Worm (Caenorhabditis elegans) whole organism, young adult: ENCODE measurements around the gene cyp-31A5.

Experiments
- C06A6.2 ChIP-seq: fragments of 200-800 bp; sonication (Bioruptor generic); conservative IDR thresholded peaks from 2 replicates; pipeline ENCODE4 v1.3.6; 2022; ENCODE audit warnings: missing genetic modification characterization, missing compliant biosample characterization
- F10E7.11 ChIP-seq: sonication (generic microtip); optimal IDR thresholded peaks from 2 replicates; lab custom pipeline; 2017; ENCODE audit warnings: mild to moderate bottlenecking, missing genetic modification characterization, moderate library complexity, missing compliant biosample characterization
- F22D6.2 ChIP-seq: sonication (generic microtip); optimal IDR thresholded peaks from 2 replicates; lab custom pipeline; 2016; ENCODE audit warnings: mild to moderate bottlenecking, missing genetic modification characterization, missing compliant biosample characterization
- F23B12.7 ChIP-seq: sonication (generic microtip); optimal IDR thresholded peaks from 2 replicates; lab custom pipeline; 2017; ENCODE audit warnings: missing genetic modification characterization, mild to moderate bottlenecking, missing compliant biosample characterization, antibody characterized with exemption, moderate library complexity; ENCODE audit not compliant: insufficient read depth
- F57C9.4 ChIP-seq: sonication (generic microtip); optimal IDR thresholded peaks from 2 replicates; lab custom pipeline; 2017; ENCODE audit warnings: mild to moderate bottlenecking, missing genetic modification characterization, missing compliant biosample characterization
- K11D2.4 ChIP-seq: fragments of 200-800 bp; sonication (Bioruptor generic); IDR thresholded peaks from 2 replicates; pipeline ENCODE4 v1.3.6; 2022; ENCODE audit warnings: missing genetic modification reagents, missing genetic modification characterization, missing compliant biosample characterization
- K12H6.12 ChIP-seq: fragments of 200-800 bp; sonication (Bioruptor generic); optimal IDR thresholded peaks from 2 replicates; lab custom pipeline; 2018; ENCODE audit warnings: mild to moderate bottlenecking, missing genetic modification characterization, missing compliant biosample characterization
- T07F8.4 ChIP-seq: sonication (generic microtip); optimal IDR thresholded peaks from 2 replicates; lab custom pipeline; 2016; ENCODE audit warnings: mild to moderate bottlenecking, missing genetic modification characterization, moderate library complexity, missing compliant biosample characterization
- Y79H2A.3 ChIP-seq: fragments of 200-800 bp; sonication (Bioruptor generic); conservative IDR thresholded peaks from 2 replicates; pipeline ENCODE4 v1.3.6; 2022; ENCODE audit warnings: missing genetic modification reagents, missing genetic modification characterization, missing compliant biosample characterization
- atf-7 ChIP-seq: sonication (generic microtip); optimal IDR thresholded peaks from 2 replicates; lab custom pipeline; 2017; ENCODE audit warnings: mild to moderate bottlenecking, missing genetic modification characterization, missing compliant biosample characterization
- bed-1 ChIP-seq: fragments of 200-800 bp; sonication (Bioruptor generic); IDR thresholded peaks from 2 replicates; pipeline ENCODE4 v1.3.6; 2022; ENCODE audit warnings: missing genetic modification reagents, missing genetic modification characterization, missing compliant biosample characterization
- ccch-3 ChIP-seq: fragments of 200-800 bp; sonication (Bioruptor generic); optimal IDR thresholded peaks from 2 replicates; lab custom pipeline; 2018; ENCODE audit warnings: mild to moderate bottlenecking, missing genetic modification characterization, missing compliant biosample characterization
- cebp-1 ChIP-seq, 2 experiments: fragments of 200-800 bp in 1 of 2; sonication (Bioruptor generic) in 1 of 2; sonication (generic microtip) in 1 of 2; IDR thresholded peaks in 1 of 2; optimal IDR thresholded peaks in 1 of 2; 2 replicates each; pipeline versions ENCODE4 v1.3.6 to Lab custom; 2017 to 2022; ENCODE audit warnings: missing compliant biosample characterization in 2 of 2, missing genetic modification characterization in 2 of 2, mild to moderate bottlenecking in 1 of 2, missing genetic modification reagents in 1 of 2, moderate library complexity in 1 of 2
- ceh-100 ChIP-seq: fragments of 200-800 bp; sonication (Bioruptor generic); IDR thresholded peaks from 2 replicates; pipeline ENCODE4 v1.3.6; 2022; ENCODE audit warnings: missing genetic modification reagents, missing genetic modification characterization, missing compliant biosample characterization
- ceh-27 ChIP-seq: fragments of 200-800 bp; sonication (Bioruptor generic); optimal IDR thresholded peaks from 2 replicates; lab custom pipeline; 2018; ENCODE audit warnings: mild to moderate bottlenecking, missing genetic modification characterization, moderate library complexity, missing compliant biosample characterization
- ceh-58 ChIP-seq: fragments of 200-800 bp; sonication (Bioruptor generic); IDR thresholded peaks from 2 replicates; pipeline ENCODE4 v1.3.6; 2022; ENCODE audit warnings: missing genetic modification characterization, missing compliant biosample characterization
- ceh-79 ChIP-seq: sonication (generic microtip); optimal IDR thresholded peaks from 2 replicates; lab custom pipeline; 2017; ENCODE audit warnings: mild to moderate bottlenecking, missing genetic modification characterization, missing compliant biosample characterization
- chd-7 ChIP-seq: sonication (generic microtip); optimal IDR thresholded peaks from 2 replicates; lab custom pipeline; 2016; ENCODE audit warnings: mild to moderate bottlenecking, missing genetic modification characterization, moderate library complexity, missing compliant biosample characterization
- egl-44 ChIP-seq: fragments of 200-800 bp; sonication (Bioruptor generic); IDR thresholded peaks from 2 replicates; pipeline ENCODE4 v1.3.6; 2022; ENCODE audit warnings: missing genetic modification reagents, missing genetic modification characterization, missing compliant biosample characterization
- gei-17 ChIP-seq: fragments of 200-800 bp; sonication (Bioruptor generic); optimal IDR thresholded peaks from 2 replicates; lab custom pipeline; 2018; ENCODE audit warnings: mild to moderate bottlenecking, missing genetic modification characterization, missing compliant biosample characterization
- hlh-12 ChIP-seq: sonication (generic microtip); optimal IDR thresholded peaks from 2 replicates; lab custom pipeline; 2016; ENCODE audit warnings: missing genetic modification characterization, missing compliant biosample characterization
- hlh-26 ChIP-seq: fragments of 200-800 bp; sonication (Bioruptor generic); conservative IDR thresholded peaks from 2 replicates; pipeline ENCODE4 v1.3.6; 2022; ENCODE audit warnings: missing genetic modification reagents, missing genetic modification characterization, missing compliant biosample characterization
- hmg-1.2 ChIP-seq: fragments of 200-800 bp; sonication (Bioruptor generic); IDR thresholded peaks from 2 replicates; pipeline ENCODE4 v1.3.6; 2022; ENCODE audit warnings: missing genetic modification reagents, missing genetic modification characterization, missing compliant biosample characterization
- lin-26 ChIP-seq: fragments of 200-800 bp; sonication (Bioruptor generic); IDR thresholded peaks from 2 replicates; pipeline ENCODE4 v1.3.6; 2022; ENCODE audit warnings: missing genetic modification reagents, missing genetic modification characterization, missing compliant biosample characterization
- lin-35 ChIP-seq, 3 experiments: fragments of 150-350 bp in 2 of 3; sonication (generic microtip) in 1 of 3; optimal IDR thresholded peaks; 2 replicates each; lab custom pipeline; 2014 to 2018; ENCODE audit warnings: missing biosample characterization in 3 of 3, missing genetic modification characterization in 3 of 3, missing genetic modification reagents in 3 of 3
- lin-40 ChIP-seq: sonication (generic microtip); optimal IDR thresholded peaks from 2 replicates; lab custom pipeline; 2016; ENCODE audit warnings: missing genetic modification characterization, mild to moderate bottlenecking, missing compliant biosample characterization, missing genotype, missing genetic modification reagents
- lin-54 ChIP-seq: fragments of 200-800 bp; sonication (Bioruptor generic); optimal IDR thresholded peaks from 2 replicates; lab custom pipeline; 2018; ENCODE audit warnings: mild to moderate bottlenecking, missing genetic modification characterization, missing compliant biosample characterization
- lsy-27 ChIP-seq: sonication (generic microtip); optimal IDR thresholded peaks from 2 replicates; lab custom pipeline; 2017; ENCODE audit warnings: missing genetic modification characterization, mild to moderate bottlenecking, missing compliant biosample characterization, antibody characterized with exemption, missing genotype, borderline replicate concordance; ENCODE audit not compliant: insufficient read depth
- madf-10 ChIP-seq: sonication (generic microtip); optimal IDR thresholded peaks from 2 replicates; lab custom pipeline; 2016; ENCODE audit warnings: mild to moderate bottlenecking, missing genetic modification characterization, missing compliant biosample characterization
- madf-3 ChIP-seq: fragments of 200-800 bp; sonication (Bioruptor generic); IDR thresholded peaks from 2 replicates; pipeline ENCODE4 v1.3.6; 2022; ENCODE audit warnings: missing genetic modification reagents, missing genetic modification characterization, missing compliant biosample characterization
- madf-6 ChIP-seq: fragments of 200-800 bp; sonication (Bioruptor generic); IDR thresholded peaks from 2 replicates; pipeline ENCODE4 v1.3.6; 2022; ENCODE audit warnings: missing genetic modification reagents, missing genetic modification characterization, missing compliant biosample characterization
- mcd-1 ChIP-seq: fragments of 200-800 bp; sonication (Bioruptor generic); IDR thresholded peaks from 2 replicates; pipeline ENCODE4 v1.3.6; 2022; ENCODE audit warnings: missing genetic modification reagents, missing genetic modification characterization, missing compliant biosample characterization
- mel-28 ChIP-seq: sonication (generic microtip); optimal IDR thresholded peaks from 2 replicates; lab custom pipeline; 2016; ENCODE audit warnings: borderline replicate concordance, mild to moderate bottlenecking, missing genetic modification characterization, missing compliant biosample characterization
- nhr-179 ChIP-seq: sonication (generic microtip); optimal IDR thresholded peaks from 2 replicates; lab custom pipeline; 2016; ENCODE audit warnings: mild to moderate bottlenecking, missing genetic modification characterization, missing compliant biosample characterization
- nhr-27 ChIP-seq: fragments of 200-800 bp; sonication (Bioruptor generic); optimal IDR thresholded peaks from 2 replicates; lab custom pipeline; 2018; ENCODE audit warnings: mild to moderate bottlenecking, missing genetic modification characterization, moderate library complexity, missing compliant biosample characterization
- pbrm-1 ChIP-seq: fragments of 200-800 bp; sonication (Bioruptor generic); IDR thresholded peaks from 2 replicates; pipeline ENCODE4 v1.3.6; 2022; ENCODE audit warnings: missing genetic modification reagents, missing genetic modification characterization, missing compliant biosample characterization
- sdz-38 ChIP-seq: sonication (generic microtip); optimal IDR thresholded peaks from 2 replicates; lab custom pipeline; 2016; ENCODE audit warnings: missing genotype, missing genetic modification characterization, missing compliant biosample characterization
- snpc-1.1 ChIP-seq: sonication (generic microtip); optimal IDR thresholded peaks from 2 replicates; lab custom pipeline; 2017; ENCODE audit warnings: missing genetic modification characterization, mild to moderate bottlenecking, missing compliant biosample characterization, antibody characterized with exemption, moderate library complexity, missing genotype, missing genetic modification reagents; ENCODE audit not compliant: insufficient read depth
- snpc-4 ChIP-seq, 5 experiments: fragments of 150-350 bp in 1 of 5; sonication (generic microtip) in 4 of 5; optimal IDR thresholded peaks; 2 replicates each; lab custom pipeline; 2014 to 2018; ENCODE audit warnings: missing genetic modification characterization in 5 of 5, missing biosample characterization in 3 of 5, antibody characterized with exemption in 2 of 5, mild to moderate bottlenecking in 2 of 5, missing compliant biosample characterization in 2 of 5, missing genotype in 2 of 5, moderate library complexity in 2 of 5, missing genetic modification reagents in 1 of 5
- sptf-2 ChIP-seq: fragments of 200-800 bp; sonication (Bioruptor generic); optimal IDR thresholded peaks from 2 replicates; lab custom pipeline; 2018; ENCODE audit warnings: mild to moderate bottlenecking, missing genetic modification characterization, missing compliant biosample characterization
- tbp1 ChIP-seq: fragments of 200-800 bp; sonication (Bioruptor generic); optimal IDR thresholded peaks from 2 replicates; lab custom pipeline; 2018; ENCODE audit warnings: mild to moderate bottlenecking, missing genetic modification characterization, missing compliant biosample characterization
- unc-62 ChIP-seq: fragments of 150-350 bp; optimal IDR thresholded peaks from 2 replicates; lab custom pipeline; 2014; ENCODE audit warnings: missing biosample characterization, missing genetic modification reagents, missing genetic modification characterization
- xnd-1 ChIP-seq: sonication (generic microtip); optimal IDR thresholded peaks from 2 replicates; lab custom pipeline; 2016; ENCODE audit warnings: missing genotype, missing genetic modification reagents, missing genetic modification characterization, missing compliant biosample characterization
- ztf-18 ChIP-seq: sonication (generic microtip); optimal IDR thresholded peaks from 2 replicates; lab custom pipeline; 2016; ENCODE audit warnings: missing genotype, mild to moderate bottlenecking, missing genetic modification characterization, missing compliant biosample characterization
- ztf-22 ChIP-seq: fragments of 200-800 bp; sonication (Bioruptor generic); optimal IDR thresholded peaks from 2 replicates; lab custom pipeline; 2018; ENCODE audit warnings: mild to moderate bottlenecking, missing genetic modification characterization, moderate library complexity, missing compliant biosample characterization
- ztf-26 ChIP-seq: sonication (generic microtip); optimal IDR thresholded peaks from 2 replicates; lab custom pipeline; 2017; ENCODE audit warnings: missing genetic modification characterization, missing compliant biosample characterization

cyp-31A5 gene

ce11 chrIV:13395255-13395654 is 5.8 kb upstream of the cyp-31A5 start (continued):
- no peak for TF ChIP-seq xnd-1 (tag; lab: Kevin White, UChicago)
- no peak for TF ChIP-seq ceh-58
- no peak for TF ChIP-seq nhr-179 (tag; lab: Kevin White, UChicago)
- TF ChIP-seq ceh-100 = no peak
- peak; percentile 58 for TF ChIP-seq ztf-18 (tag; lab: Kevin White, UChicago)
- no peak for TF ChIP-seq hlh-26 (GFP tag; lab: Robert Waterston, UW)
- 0 out of 2 replicates have a peak, but pooled peaks have one; percentile 43 for TF ChIP-seq lin-26
- no peak for TF ChIP-seq unc-62 (GFP tag; lab: Kevin White, UChicago)
- no peak for TF ChIP-seq mel-28 (tag; lab: Kevin White, UChicago)
- peak; percentile 84 for TF ChIP-seq ceh-27 (GFP tag; lab: Kevin White, UChicago)
- TF ChIP-seq chd-7 (tag; lab: Kevin White, UChicago) = peak; percentile 88
- no peak for TF ChIP-seq hlh-12 (tag; lab: Kevin White, UChicago)
- TF ChIP-seq nhr-27 (tag; lab: Kevin White, UChicago) = no peak
- TF ChIP-seq ztf-26 (tag; lab: Kevin White, UChicago) = peak; percentile 89
- TF ChIP-seq ccch-3 (GFP tag; lab: Kevin White, UChicago) = no peak
- TF ChIP-seq ztf-22 (GFP tag; lab: Kevin White, UChicago) = peak; percentile 62
- peak; percentile 83 for TF ChIP-seq lin-40 (tag; lab: Kevin White, UChicago)
- no peak for TF ChIP-seq snpc-4 (GFP tag; optimal IDR thresholded peaks at IDR 0.05; lab: Kevin White, UChicago)
- peak in 3 of 4 experiments; percentile 30 to 51 (median 42) for TF ChIP-seq snpc-4 (tag; optimal IDR thresholded peaks at IDR 0.05; lab: Kevin White, UChicago)
- TF ChIP-seq K11D2.4 = peak; percentile 64; the same call in 1 of the 2 replicates
- TF ChIP-seq lin-54 = peak; percentile 44
- peak; percentile 77; the same call in 1 of the 2 replicates for TF ChIP-seq C06A6.2 (GFP tag; lab: Robert Waterston, UW)
- no peak for TF ChIP-seq cebp-1 (GFP tag; IDR thresholded peaks at IDR 0.05; lab: Robert Waterston, UW)
- peak; percentile 84 for TF ChIP-seq cebp-1 (tag; optimal IDR thresholded peaks at IDR 0.05; lab: Kevin White, UChicago)
- TF ChIP-seq atf-7 (tag; lab: Kevin White, UChicago) = peak; percentile 82
- TF ChIP-seq bed-1 = 0 out of 2 replicates have a peak, but pooled peaks have one; percentile 76
- TF ChIP-seq T07F8.4 (tag; lab: Kevin White, UChicago) = no peak
- TF ChIP-seq tbp1 (GFP tag; lab: Kevin White, UChicago) = peak; percentile 57
- no peak for TF ChIP-seq sdz-38 (tag; lab: Kevin White, UChicago)
- TF ChIP-seq F22D6.2 (tag; lab: Kevin White, UChicago) = peak; percentile 19
- TF ChIP-seq pbrm-1 (GFP tag; lab: Robert Waterston, UW) = peak; percentile 49; the same call in 1 of the 2 replicates
- peak; percentile 77 for TF ChIP-seq mcd-1 (GFP tag; lab: Robert Waterston, UW)
- no peak for TF ChIP-seq ceh-79
- TF ChIP-seq sptf-2 = no peak
- TF ChIP-seq hmg-1.2 (GFP tag; lab: Robert Waterston, UW) = peak; percentile 89
- TF ChIP-seq Y79H2A.3 = no peak
- TF ChIP-seq egl-44 (GFP tag; lab: Robert Waterston, UW) = peak; percentile 58
- TF ChIP-seq snpc-1.1 (tag; lab: Kevin White, UChicago) = no peak
- peak; percentile 82 for TF ChIP-seq K12H6.12 (tag; lab: Kevin White, UChicago)
- 0 out of 2 replicates have a peak, but pooled peaks have one; percentile 30 for TF ChIP-seq madf-3 (GFP tag; lab: Robert Waterston, UW)
- TF ChIP-seq lin-35 (GFP tag; optimal IDR thresholded peaks at IDR 0.05; lab: Kevin White, UChicago) = peak in 1 of 3 experiments; percentile 37
- TF ChIP-seq madf-6 (GFP tag; lab: Robert Waterston, UW) = no peak
- TF ChIP-seq madf-10 = peak; percentile 33
- no peak for TF ChIP-seq F57C9.4 (tag; lab: Kevin White, UChicago)
- TF ChIP-seq gei-17 = no peak
- no peak for TF ChIP-seq F10E7.11 (tag; lab: Kevin White, UChicago)
- TF ChIP-seq lsy-27 = no peak
- TF ChIP-seq F23B12.7 (tag; lab: Kevin White, UChicago) = no peak
